In the genomic region with DNA sequence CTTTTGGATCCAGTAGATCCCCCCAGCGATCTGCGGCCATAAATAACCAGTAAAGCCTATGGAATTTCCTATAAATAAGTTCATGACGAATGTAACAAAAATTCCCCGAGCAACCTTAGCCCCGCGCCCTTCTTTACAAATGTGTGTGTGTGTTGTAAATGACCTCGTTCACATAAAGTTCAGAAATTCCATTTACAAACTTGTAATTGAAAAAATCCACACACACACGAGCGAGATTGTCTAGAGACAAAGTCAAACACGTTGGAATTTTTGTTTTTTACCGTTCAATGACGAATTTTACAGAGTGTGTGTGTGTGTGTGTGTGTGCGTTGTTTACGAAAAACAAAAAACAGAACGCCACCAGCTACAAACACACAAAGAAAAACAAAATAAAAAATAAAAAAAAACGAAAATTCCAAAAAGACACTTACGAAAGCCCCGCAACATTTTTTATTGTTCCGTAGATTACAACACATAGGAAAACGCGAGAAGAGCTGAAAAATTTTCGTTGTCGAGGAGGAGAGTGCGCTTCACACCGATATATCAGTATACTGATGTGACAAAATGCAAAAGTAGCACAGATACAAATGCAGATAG, we compare ENCODE assay signal across 2 fruit fly cellular contexts.
TF ChIP-seq lines count a peak whose summit lies in the region.

No protein-coding gene starts in this region.

TF ChIP-seq in whole organism, embryonic, 481 proteins besides CTCF, POLR2A, EP300 and RAD21 (continued from another document and continues in another):
- TF ChIP-seq Oli (tag; optimal IDR thresholded peaks at IDR 0.05; lab: Kevin White, UChicago) (no peak), Xbp1 (GFP tag; optimal IDR thresholded peaks at IDR 0.05; lab: Kevin White, UChicago) (no peak), fd96Cb (tag; optimal IDR thresholded peaks at IDR 0.05; lab: Kevin White, UChicago) (no peak), knrl (GFP tag; IDR thresholded peaks at IDR 0.05; lab: Robert Waterston, UW; ENCODE audit: partially characterized antibody) (no peak), ac (GFP tag; optimal IDR thresholded peaks at IDR 0.05; lab: Kevin White, UChicago) (no peak), trem (tag; optimal IDR thresholded peaks at IDR 0.05; lab: Kevin White, UChicago) (no peak), en (GFP tag; optimal IDR thresholded peaks at IDR 0.05; lab: Kevin White, UChicago) (no peak), vfl (GFP tag; optimal IDR thresholded peaks at IDR 0.05; lab: Kevin White, UChicago) (no peak), sd (tag; optimal IDR thresholded peaks at IDR 0.05; lab: Kevin White, UChicago) (peak; percentile 100), CG4282 (GFP tag; optimal IDR thresholded peaks at IDR 0.05; lab: Kevin White, UChicago) (no peak), CG14667 (GFP tag; IDR thresholded peaks at IDR 0.05; lab: Robert Waterston, UW) (no peak), Hmx (GFP tag; optimal IDR thresholded peaks at IDR 0.05; lab: Kevin White, UChicago) (no peak), ap (GFP tag; IDR thresholded peaks at IDR 0.05; lab: Robert Waterston, UW) (no peak), onecut (GFP tag; IDR thresholded peaks at IDR 0.05; lab: Robert Waterston, UW) (no peak), HLH54F (GFP tag; optimal IDR thresholded peaks at IDR 0.05; lab: Kevin White, UChicago) (no peak), CG4730 (GFP tag; IDR thresholded peaks at IDR 0.05; lab: Robert Waterston, UW) (no peak), Six4 (GFP tag; optimal IDR thresholded peaks at IDR 0.05; lab: Kevin White, UChicago) (no peak), CG15011 (GFP tag; optimal IDR thresholded peaks at IDR 0.05; lab: Kevin White, UChicago) (no peak), sob (GFP tag; IDR thresholded peaks at IDR 0.05; lab: Robert Waterston, UW) (no peak), ci (GFP tag; IDR thresholded peaks at IDR 0.05; lab: Robert Waterston, UW) (no peak), CG3838 (GFP tag; optimal IDR thresholded peaks at IDR 0.05; lab: Kevin White, UChicago) (no peak), B-H2 (GFP tag; optimal IDR thresholded peaks at IDR 0.05; lab: Kevin White, UChicago) (no peak), CG10462 (GFP tag; optimal IDR thresholded peaks at IDR 0.05; lab: Kevin White, UChicago) (no peak), CG4617 (GFP tag; optimal IDR thresholded peaks at IDR 0.05; lab: Kevin White, UChicago; ENCODE audit: borderline replicate concordance) (no peak), CG15696 (tag; optimal IDR thresholded peaks at IDR 0.05; lab: Kevin White, UChicago) (no peak), CG7745 (tag; optimal IDR thresholded peaks at IDR 0.05; lab: Kevin White, UChicago) (no peak), dpn (GFP tag; optimal IDR thresholded peaks at IDR 0.05; lab: Kevin White, UChicago) (no peak), CG3281 (GFP tag; optimal IDR thresholded peaks at IDR 0.05; lab: Kevin White, UChicago) (no peak), Tbp (GFP tag; optimal IDR thresholded peaks at IDR 0.05; lab: Kevin White, UChicago) (no peak), Doc2 (GFP tag; IDR thresholded peaks at IDR 0.05; lab: Robert Waterston, UW) (no peak), CG7963 (GFP tag; IDR thresholded peaks at IDR 0.05; lab: Robert Waterston, UW; ENCODE audit: partially characterized antibody) (no peak), CG11696 (GFP tag; IDR thresholded peaks at IDR 0.05; lab: Robert Waterston, UW) (no peak), CG18011 (GFP tag; optimal IDR thresholded peaks at IDR 0.05; lab: Kevin White, UChicago) (no peak), CG9932 (GFP tag; IDR thresholded peaks at IDR 0.05; lab: Robert Waterston, UW) (no peak), CG31388 (GFP tag; optimal IDR thresholded peaks at IDR 0.05; lab: Kevin White, UChicago) (no peak), CG15073 (GFP tag; optimal IDR thresholded peaks at IDR 0.05; lab: Kevin White, UChicago) (no peak), slou (GFP tag; optimal IDR thresholded peaks at IDR 0.05; lab: Kevin White, UChicago) (no peak), Sox100B (GFP tag; optimal IDR thresholded peaks at IDR 0.05; lab: Kevin White, UChicago) (peak; percentile 4), Kr (GFP tag; optimal IDR thresholded peaks at IDR 0.05; lab: Kevin White, UChicago) (no peak), fu2 (GFP tag; optimal IDR thresholded peaks at IDR 0.05; lab: Kevin White, UChicago) (no peak), Asciz (GFP tag; optimal IDR thresholded peaks at IDR 0.05; lab: Kevin White, UChicago) (no peak), CG14860 (GFP tag; IDR thresholded peaks at IDR 0.05; lab: Robert Waterston, UW; ENCODE audit: partially characterized antibody) (no peak), HmgZ (tag; optimal IDR thresholded peaks at IDR 0.05; lab: Kevin White, UChicago) (no peak), CG16815 (GFP tag; optimal IDR thresholded peaks at IDR 0.05; lab: Kevin White, UChicago) (no peak), Dek (tag; optimal IDR thresholded peaks at IDR 0.05; lab: Kevin White, UChicago) (no peak), CG3065 (GFP tag; optimal IDR thresholded peaks at IDR 0.05; lab: Kevin White, UChicago) (no peak), gfzf (GFP tag; optimal IDR thresholded peaks at IDR 0.05; lab: Kevin White, UChicago) (no peak), Deaf1 (tag; optimal IDR thresholded peaks at IDR 0.05; lab: Kevin White, UChicago) (no peak), CrebB (tag; optimal IDR thresholded peaks at IDR 0.05; lab: Kevin White, UChicago) (no peak), Awh (GFP tag; IDR thresholded peaks at IDR 0.05; lab: Robert Waterston, UW) (no peak), CG7786 (GFP tag; optimal IDR thresholded peaks at IDR 0.05; lab: Kevin White, UChicago) (no peak), CG4360 (GFP tag; IDR thresholded peaks at IDR 0.05; lab: Robert Waterston, UW) (no peak), br (optimal IDR thresholded peaks at IDR 0.05; lab: Kevin White, UChicago) (no peak), twi (tag; optimal IDR thresholded peaks at IDR 0.05; lab: Kevin White, UChicago) (no peak), bcd (GFP tag; optimal IDR thresholded peaks at IDR 0.05; lab: Kevin White, UChicago) (no peak), MBD-R2 (GFP tag; IDR thresholded peaks at IDR 0.05; lab: Robert Waterston, UW) (no peak), lov (optimal IDR thresholded peaks at IDR 0.05; lab: Kevin White, UChicago) (no peak), lov (GFP tag; IDR thresholded peaks at IDR 0.05; lab: Robert Waterston, UW) (no peak), scrt (GFP tag; optimal IDR thresholded peaks at IDR 0.05; lab: Kevin White, UChicago) (no peak), E2f2 (GFP tag; IDR thresholded peaks at IDR 0.05; lab: Robert Waterston, UW) (no peak), Ets65A (GFP tag; lab: Kevin White, UChicago) (no peak), Fer2 (tag; optimal IDR thresholded peaks at IDR 0.05; lab: Kevin White, UChicago) (no peak), Meics (GFP tag; optimal IDR thresholded peaks at IDR 0.05; lab: Kevin White, UChicago) (peak; percentile 8), CG9727 (GFP tag; optimal IDR thresholded peaks at IDR 0.05; lab: Kevin White, UChicago) (no peak), Lhr (GFP tag; optimal IDR thresholded peaks at IDR 0.05; lab: Kevin White, UChicago) (no peak), CG10543 (GFP tag; optimal IDR thresholded peaks at IDR 0.05; lab: Kevin White, UChicago) (peak; percentile 41)

TF ChIP-seq in whole organism, prepupa, 60 proteins besides CTCF, POLR2A, EP300 and RAD21 (continued from another document):
- TF ChIP-seq dsx (GFP tag; optimal IDR thresholded peaks at IDR 0.05; lab: Kevin White, UChicago; ENCODE audit: poor library complexity, severe bottlenecking): no peak
- no peak for TF ChIP-seq Sox15 (GFP tag; optimal IDR thresholded peaks at IDR 0.05; lab: Kevin White, UChicago)
- peak; percentile 39 for TF ChIP-seq vri (GFP tag; optimal IDR thresholded peaks at IDR 0.05; lab: Kevin White, UChicago)
- no peak for TF ChIP-seq CG11294 (GFP tag; IDR thresholded peaks at IDR 0.05; lab: Robert Waterston, UW)
- no peak for TF ChIP-seq CG34406 (GFP tag; optimal IDR thresholded peaks at IDR 0.05; lab: Kevin White, UChicago)
- no peak for TF ChIP-seq lz (GFP tag; optimal IDR thresholded peaks at IDR 0.05; lab: Kevin White, UChicago)
- no peak for TF ChIP-seq Hr4 (GFP tag; optimal IDR thresholded peaks at IDR 0.05; lab: Kevin White, UChicago)
- TF ChIP-seq fkh (GFP tag; optimal IDR thresholded peaks at IDR 0.05; lab: Kevin White, UChicago): peak; percentile 41
- no peak for TF ChIP-seq salr (GFP tag; optimal IDR thresholded peaks at IDR 0.05; lab: Kevin White, UChicago)
- TF ChIP-seq CG10631 (GFP tag; optimal IDR thresholded peaks at IDR 0.05; lab: Kevin White, UChicago): no peak
- TF ChIP-seq CG32006 (GFP tag; optimal IDR thresholded peaks at IDR 0.05; lab: Kevin White, UChicago): peak; percentile 22
- TF ChIP-seq CG11762 (GFP tag; optimal IDR thresholded peaks at IDR 0.05; lab: Kevin White, UChicago; ENCODE audit: insufficient read depth): no peak
- TF ChIP-seq Smox (GFP tag; optimal IDR thresholded peaks at IDR 0.05; lab: Kevin White, UChicago): peak; percentile 8
- TF ChIP-seq CG6854 (GFP tag; optimal IDR thresholded peaks at IDR 0.05; lab: Kevin White, UChicago): peak; percentile 37
- TF ChIP-seq Eip78C (GFP tag; lab: Kevin White, UChicago): peak; percentile 55
- TF ChIP-seq Eip93F (GFP tag; optimal IDR thresholded peaks at IDR 0.05; lab: Kevin White, UChicago): no peak
- no peak for TF ChIP-seq OdsH (GFP tag; optimal IDR thresholded peaks at IDR 0.05; lab: Kevin White, UChicago)
- TF ChIP-seq CG6163 (GFP tag; IDR thresholded peaks at IDR 0.05; lab: Robert Waterston, UW): peak; percentile 20; the same call in 1 of the 3 replicates
- no peak for TF ChIP-seq CG7368 (GFP tag; optimal IDR thresholded peaks at IDR 0.05; lab: Kevin White, UChicago)
- no peak for TF ChIP-seq Sox102F (GFP tag; optimal IDR thresholded peaks at IDR 0.05; lab: Kevin White, UChicago)
- TF ChIP-seq Sox14 (GFP tag; optimal IDR thresholded peaks at IDR 0.05; lab: Kevin White, UChicago): no peak
- no peak for TF ChIP-seq CG3032 (tag; optimal IDR thresholded peaks at IDR 0.05; lab: Kevin White, UChicago)
- TF ChIP-seq pdm3 (GFP tag; optimal IDR thresholded peaks at IDR 0.05; lab: Kevin White, UChicago): no peak
- TF ChIP-seq acj6 (GFP tag; optimal IDR thresholded peaks at IDR 0.05; lab: Kevin White, UChicago): no peak
- TF ChIP-seq CG6792 (GFP tag; optimal IDR thresholded peaks at IDR 0.05; lab: Kevin White, UChicago): no peak
- TF ChIP-seq Gug (GFP tag; IDR thresholded peaks at IDR 0.05; lab: Robert Waterston, UW): no peak
- no peak for TF ChIP-seq Eip75B (GFP tag; optimal IDR thresholded peaks at IDR 0.05; lab: Kevin White, UChicago)
- no peak for TF ChIP-seq dac (GFP tag; optimal IDR thresholded peaks at IDR 0.05; lab: Kevin White, UChicago)
- 0 out of 2 replicates have a peak, but pooled peaks have one; percentile 29 for TF ChIP-seq CG15336 (GFP tag; IDR thresholded peaks at IDR 0.05; lab: Robert Waterston, UW)
- no peak for TF ChIP-seq CG9139 (GFP tag; optimal IDR thresholded peaks at IDR 0.05; lab: Kevin White, UChicago)
- no peak for TF ChIP-seq CG8319 (GFP tag; optimal IDR thresholded peaks at IDR 0.05; lab: Kevin White, UChicago)
- no peak for TF ChIP-seq CG10669 (GFP tag; optimal IDR thresholded peaks at IDR 0.05; lab: Kevin White, UChicago)
- no peak for TF ChIP-seq CG6808 (GFP tag; optimal IDR thresholded peaks at IDR 0.05; lab: Kevin White, UChicago)
- no peak for TF ChIP-seq CG3919 (GFP tag; optimal IDR thresholded peaks at IDR 0.05; lab: Kevin White, UChicago)
- TF ChIP-seq CG31627 (GFP tag; optimal IDR thresholded peaks at IDR 0.05; lab: Kevin White, UChicago): no peak
- TF ChIP-seq CG6276 (GFP tag; optimal IDR thresholded peaks at IDR 0.05; lab: Kevin White, UChicago): peak; percentile 31
